Worm (Caenorhabditis elegans) whole organism, young adult: ENCODE results near the gene T25E4.1.
A peak's percentile ranks its signal among the peaks of the same experiment; 100 is the strongest.

Experiments
- B0336.3 ChIP-seq: fragments of 200-800 bp; sonication (Bioruptor generic); IDR thresholded peaks from 2 replicates; pipeline ENCODE4 v1.3.6; 2022; ENCODE audit warnings: missing genetic modification characterization, missing compliant biosample characterization
- F22D6.2 ChIP-seq: sonication (generic microtip); optimal IDR thresholded peaks from 2 replicates; lab custom pipeline; 2016; ENCODE audit warnings: mild to moderate bottlenecking, missing genetic modification characterization, missing compliant biosample characterization
- F23B12.7 ChIP-seq: sonication (generic microtip); optimal IDR thresholded peaks from 2 replicates; lab custom pipeline; 2017; ENCODE audit warnings: missing genetic modification characterization, mild to moderate bottlenecking, missing compliant biosample characterization, antibody characterized with exemption, moderate library complexity; ENCODE audit not compliant: insufficient read depth
- F49E8.2 ChIP-seq: sonication (generic microtip); optimal IDR thresholded peaks from 3 replicates; lab custom pipeline; 2017; ENCODE audit warnings: missing genetic modification characterization, mild to moderate bottlenecking, missing compliant biosample characterization, antibody characterized with exemption, moderate library complexity; ENCODE audit not compliant: insufficient read depth
- K12H6.12 ChIP-seq: fragments of 200-800 bp; sonication (Bioruptor generic); optimal IDR thresholded peaks from 2 replicates; lab custom pipeline; 2018; ENCODE audit warnings: mild to moderate bottlenecking, missing genetic modification characterization, missing compliant biosample characterization
- Y53G8AR.9 ChIP-seq: fragments of 200-800 bp; sonication (Bioruptor generic); conservative IDR thresholded peaks from 2 replicates; pipeline ENCODE4 v1.3.6; 2022; ENCODE audit warnings: missing genetic modification reagents, missing genetic modification characterization, missing compliant biosample characterization
- ZK185.1 ChIP-seq: sonication (generic microtip); optimal IDR thresholded peaks from 2 replicates; lab custom pipeline; 2016; ENCODE audit warnings: mild to moderate bottlenecking, missing genetic modification characterization, missing compliant biosample characterization; ENCODE audit not compliant: poor library complexity, severe bottlenecking
- ama-1 ChIP-seq, 3 experiments: fragments of 150-350 bp in 1 of 3; sonication (generic microtip) in 2 of 3; optimal IDR thresholded peaks; 2 replicates each; lab custom pipeline; 2014 to 2018; ENCODE audit warnings: missing biosample characterization in 2 of 3, missing genetic modification characterization in 2 of 3, missing genetic modification reagents in 2 of 3
- attf-3 ChIP-seq: fragments of 200-800 bp; sonication (Bioruptor generic); conservative IDR thresholded peaks from 2 replicates; pipeline ENCODE4 v1.3.6; 2022; ENCODE audit warnings: missing genetic modification reagents, missing genetic modification characterization, missing compliant biosample characterization
- attf-5 ChIP-seq: fragments of 200-800 bp; sonication (Bioruptor generic); optimal IDR thresholded peaks from 2 replicates; lab custom pipeline; 2018; ENCODE audit warnings: mild to moderate bottlenecking, missing genetic modification characterization, missing compliant biosample characterization
- attf-6 ChIP-seq: fragments of 200-800 bp; sonication (Bioruptor generic); IDR thresholded peaks from 2 replicates; pipeline ENCODE4 v1.3.6; 2022; ENCODE audit warnings: missing genetic modification reagents, missing genetic modification characterization, missing compliant biosample characterization
- cebp-1 ChIP-seq, 2 experiments: fragments of 200-800 bp in 1 of 2; sonication (Bioruptor generic) in 1 of 2; sonication (generic microtip) in 1 of 2; IDR thresholded peaks in 1 of 2; optimal IDR thresholded peaks in 1 of 2; 2 replicates each; pipeline versions ENCODE4 v1.3.6 to Lab custom; 2017 to 2022; ENCODE audit warnings: missing compliant biosample characterization in 2 of 2, missing genetic modification characterization in 2 of 2, mild to moderate bottlenecking in 1 of 2, missing genetic modification reagents in 1 of 2, moderate library complexity in 1 of 2
- ceh-27 ChIP-seq: fragments of 200-800 bp; sonication (Bioruptor generic); optimal IDR thresholded peaks from 2 replicates; lab custom pipeline; 2018; ENCODE audit warnings: mild to moderate bottlenecking, missing genetic modification characterization, moderate library complexity, missing compliant biosample characterization
- chd-7 ChIP-seq: sonication (generic microtip); optimal IDR thresholded peaks from 2 replicates; lab custom pipeline; 2016; ENCODE audit warnings: mild to moderate bottlenecking, missing genetic modification characterization, moderate library complexity, missing compliant biosample characterization
- dox-1 ChIP-seq: fragments of 200-800 bp; sonication (Bioruptor generic); IDR thresholded peaks from 2 replicates; pipeline ENCODE4 v1.3.6; 2022; ENCODE audit warnings: missing genetic modification reagents, missing genetic modification characterization, missing compliant biosample characterization
- dpff-1 ChIP-seq: sonication (generic microtip); optimal IDR thresholded peaks from 2 replicates; lab custom pipeline; 2017; ENCODE audit warnings: mild to moderate bottlenecking, missing genetic modification characterization, missing compliant biosample characterization
- egl-18 ChIP-seq: fragments of 200-800 bp; sonication (Bioruptor generic); IDR thresholded peaks from 2 replicates; pipeline ENCODE4 v1.3.6; 2022; ENCODE audit warnings: missing genetic modification reagents, missing genetic modification characterization, missing compliant biosample characterization
- egl-44 ChIP-seq: fragments of 200-800 bp; sonication (Bioruptor generic); IDR thresholded peaks from 2 replicates; pipeline ENCODE4 v1.3.6; 2022; ENCODE audit warnings: missing genetic modification reagents, missing genetic modification characterization, missing compliant biosample characterization
- ets-4 ChIP-seq: fragments of 200-800 bp; sonication (Bioruptor generic); optimal IDR thresholded peaks from 2 replicates; lab custom pipeline; 2018; ENCODE audit warnings: mild to moderate bottlenecking, missing genetic modification characterization, missing compliant biosample characterization
- hmg-1.2 ChIP-seq: fragments of 200-800 bp; sonication (Bioruptor generic); IDR thresholded peaks from 2 replicates; pipeline ENCODE4 v1.3.6; 2022; ENCODE audit warnings: missing genetic modification reagents, missing genetic modification characterization, missing compliant biosample characterization
- hmg-20 ChIP-seq: fragments of 200-800 bp; sonication (Bioruptor generic); IDR thresholded peaks from 2 replicates; pipeline ENCODE4 v1.3.6; 2022; ENCODE audit warnings: missing genetic modification reagents, missing genetic modification characterization, missing compliant biosample characterization
- hsf-1 ChIP-seq: fragments of 200-800 bp; sonication (Bioruptor generic); IDR thresholded peaks from 2 replicates; pipeline ENCODE4 v1.3.6; 2022; ENCODE audit warnings: missing genetic modification reagents, missing genetic modification characterization, missing compliant biosample characterization
- lin-26 ChIP-seq: fragments of 200-800 bp; sonication (Bioruptor generic); IDR thresholded peaks from 2 replicates; pipeline ENCODE4 v1.3.6; 2022; ENCODE audit warnings: missing genetic modification reagents, missing genetic modification characterization, missing compliant biosample characterization
- lin-35 ChIP-seq, 3 experiments: fragments of 150-350 bp in 2 of 3; sonication (generic microtip) in 1 of 3; optimal IDR thresholded peaks; 2 replicates each; lab custom pipeline; 2014 to 2018; ENCODE audit warnings: missing biosample characterization in 3 of 3, missing genetic modification characterization in 3 of 3, missing genetic modification reagents in 3 of 3
- lin-54 ChIP-seq: fragments of 200-800 bp; sonication (Bioruptor generic); optimal IDR thresholded peaks from 2 replicates; lab custom pipeline; 2018; ENCODE audit warnings: mild to moderate bottlenecking, missing genetic modification characterization, missing compliant biosample characterization
- lir-1 ChIP-seq: fragments of 200-800 bp; sonication (Bioruptor generic); conservative IDR thresholded peaks from 2 replicates; pipeline ENCODE4 v1.3.6; 2022; ENCODE audit warnings: missing genetic modification reagents, missing genetic modification characterization, missing compliant biosample characterization
- madf-6 ChIP-seq: fragments of 200-800 bp; sonication (Bioruptor generic); IDR thresholded peaks from 2 replicates; pipeline ENCODE4 v1.3.6; 2022; ENCODE audit warnings: missing genetic modification reagents, missing genetic modification characterization, missing compliant biosample characterization
- mcd-1 ChIP-seq: fragments of 200-800 bp; sonication (Bioruptor generic); IDR thresholded peaks from 2 replicates; pipeline ENCODE4 v1.3.6; 2022; ENCODE audit warnings: missing genetic modification reagents, missing genetic modification characterization, missing compliant biosample characterization
- nfya-1 ChIP-seq: sonication (generic microtip); optimal IDR thresholded peaks from 2 replicates; lab custom pipeline; 2017; ENCODE audit warnings: antibody characterized with exemption, missing compliant biosample characterization, missing genetic modification characterization, borderline replicate concordance; ENCODE audit not compliant: insufficient read depth
- nhr-120 ChIP-seq: fragments of 200-800 bp; sonication (Bioruptor generic); IDR thresholded peaks from 2 replicates; pipeline ENCODE4 v1.3.6; 2022; ENCODE audit warnings: missing genetic modification characterization, missing compliant biosample characterization
- nhr-80 ChIP-seq: sonication (generic microtip); optimal IDR thresholded peaks from 2 replicates; lab custom pipeline; 2016; ENCODE audit warnings: missing genetic modification characterization, missing compliant biosample characterization
- pbrm-1 ChIP-seq: fragments of 200-800 bp; sonication (Bioruptor generic); IDR thresholded peaks from 2 replicates; pipeline ENCODE4 v1.3.6; 2022; ENCODE audit warnings: missing genetic modification reagents, missing genetic modification characterization, missing compliant biosample characterization
- pha-4 ChIP-seq: fragments of 150-350 bp; sonication (generic microtip); optimal IDR thresholded peaks from 2 replicates; lab custom pipeline; 2014; ENCODE audit warnings: missing biosample characterization, missing genetic modification reagents, missing genetic modification characterization
- rcor-1 ChIP-seq: fragments of 200-800 bp; sonication (Bioruptor generic); IDR thresholded peaks from 2 replicates; pipeline ENCODE4 v1.3.6; 2022; ENCODE audit warnings: missing genetic modification reagents, missing genetic modification characterization, missing compliant biosample characterization
- rpc-1 ChIP-seq, 2 experiments: fragments of 150-350 bp in 1 of 2; sonication (generic microtip) in 1 of 2; optimal IDR thresholded peaks; 2 replicates each; lab custom pipeline; 2014 to 2018; ENCODE audit warnings: missing biosample characterization in 1 of 2, missing genetic modification characterization in 1 of 2, missing genetic modification reagents in 1 of 2, missing genotype in 1 of 2
- snpc-1.1 ChIP-seq: sonication (generic microtip); optimal IDR thresholded peaks from 2 replicates; lab custom pipeline; 2017; ENCODE audit warnings: missing genetic modification characterization, mild to moderate bottlenecking, missing compliant biosample characterization, antibody characterized with exemption, moderate library complexity, missing genotype, missing genetic modification reagents; ENCODE audit not compliant: insufficient read depth
- snpc-1.3 ChIP-seq: sonication (generic microtip); optimal IDR thresholded peaks from 2 replicates; lab custom pipeline; 2017; ENCODE audit warnings: missing genetic modification characterization, mild to moderate bottlenecking, missing compliant biosample characterization, antibody characterized with exemption, moderate library complexity, missing genotype, missing genetic modification reagents; ENCODE audit not compliant: insufficient read depth
- snpc-4 ChIP-seq, 5 experiments: fragments of 150-350 bp in 1 of 5; sonication (generic microtip) in 4 of 5; optimal IDR thresholded peaks; 2 replicates each; lab custom pipeline; 2014 to 2018; ENCODE audit warnings: missing genetic modification characterization in 5 of 5, missing biosample characterization in 3 of 5, antibody characterized with exemption in 2 of 5, mild to moderate bottlenecking in 2 of 5, missing compliant biosample characterization in 2 of 5, missing genotype in 2 of 5, moderate library complexity in 2 of 5, missing genetic modification reagents in 1 of 5
- unc-62 ChIP-seq: fragments of 150-350 bp; optimal IDR thresholded peaks from 2 replicates; lab custom pipeline; 2014; ENCODE audit warnings: missing biosample characterization, missing genetic modification reagents, missing genetic modification characterization
- ztf-22 ChIP-seq: fragments of 200-800 bp; sonication (Bioruptor generic); optimal IDR thresholded peaks from 2 replicates; lab custom pipeline; 2018; ENCODE audit warnings: mild to moderate bottlenecking, missing genetic modification characterization, moderate library complexity, missing compliant biosample characterization
- ztf-3 ChIP-seq: fragments of 200-800 bp; sonication (Bioruptor generic); optimal IDR thresholded peaks from 2 replicates; lab custom pipeline; 2018; ENCODE audit warnings: mild to moderate bottlenecking, missing genetic modification characterization, missing compliant biosample characterization

T25E4.1 gene

ce11 chrII:5543476-5544144 lies 34.5 kb upstream of the T25E4.1 start (continued):
- peak; percentile 97 for TF ChIP-seq dpff-1 (tag; lab: Kevin White, UChicago)

- TF ChIP-seq pha-4 (tag; lab: Kevin White, UChicago) (peak; percentile 92), Y53G8AR.9 (GFP tag; lab: Robert Waterston, UW) (peak; percentile 37), cebp-1 (GFP tag; IDR thresholded peaks at IDR 0.05; lab: Robert Waterston, UW) (peak; percentile 64), cebp-1 (tag; optimal IDR thresholded peaks at IDR 0.05; lab: Kevin White, UChicago) (peak; percentile 60), snpc-4 (GFP tag; optimal IDR thresholded peaks at IDR 0.05; lab: Kevin White, UChicago) (peak; percentile 93), snpc-4 (tag; optimal IDR thresholded peaks at IDR 0.05; lab: Kevin White, UChicago) (peak; percentile 98 to 99 (median 98)), F22D6.2 (peak; percentile 32), hmg-20 (0 out of 2 replicates have a peak, but pooled peaks have one; percentile 27), nhr-80 (tag; lab: Kevin White, UChicago) (peak; percentile 11), rcor-1 (peak; percentile 31; the same call in 1 of the 2 replicates), ets-4 (GFP tag; lab: Kevin White, UChicago) (peak; percentile 33), attf-5 (GFP tag; lab: Kevin White, UChicago) (peak; percentile 34), snpc-1.1 (tag; lab: Kevin White, UChicago) (peak; percentile 82), K12H6.12 (tag; lab: Kevin White, UChicago) (no peak), ztf-3 (GFP tag; lab: Kevin White, UChicago) (no peak), ceh-27 (GFP tag; lab: Kevin White, UChicago) (peak; percentile 50), dox-1 (GFP tag; lab: Robert Waterston, UW) (peak; percentile 14; the same call in 1 of the 2 replicates), F49E8.2 (tag; lab: Kevin White, UChicago) (no peak), hsf-1 (peak; percentile 11; the same call in 1 of the 2 replicates), egl-18 (GFP tag; lab: Robert Waterston, UW) (0 out of 2 replicates have a peak, but pooled peaks have one; percentile 9), attf-6 (GFP tag; lab: Robert Waterston, UW) (peak; percentile 98), lir-1 (GFP tag; lab: Robert Waterston, UW) (no peak), nhr-120 (no peak), egl-44 (peak; percentile 62; the same call in 1 of the 2 replicates), attf-3 (peak; percentile 49), lin-26 (GFP tag; lab: Robert Waterston, UW) (no peak), ztf-22 (GFP tag; lab: Kevin White, UChicago) (peak; percentile 50), snpc-1.3 (tag; lab: Kevin White, UChicago) (no peak), lin-54 (peak; percentile 25), ZK185.1 (tag; lab: Kevin White, UChicago) (peak; percentile 18), chd-7 (tag; lab: Kevin White, UChicago) (no peak), mcd-1 (GFP tag; lab: Robert Waterston, UW) (peak; percentile 61), B0336.3 (GFP tag; lab: Robert Waterston, UW) (peak; percentile 54; the same call in 1 of the 2 replicates), madf-6 (GFP tag; lab: Robert Waterston, UW) (peak; percentile 30; the same call in 1 of the 2 replicates), rpc-1 (optimal IDR thresholded peaks at IDR 0.05; lab: Kevin White, UChicago) (no peak), rpc-1 (tag; optimal IDR thresholded peaks at IDR 0.05; lab: Kevin White, UChicago) (no peak), F23B12.7 (peak; percentile 25), nfya-1 (tag; lab: Kevin White, UChicago) (no peak), lin-35 (GFP tag; optimal IDR thresholded peaks at IDR 0.05; lab: Kevin White, UChicago) (no peak), ama-1 (optimal IDR thresholded peaks at IDR 0.05; lab: Kevin White, UChicago) (peak; percentile 98), ama-1 (GFP tag; optimal IDR thresholded peaks at IDR 0.05; lab: Kevin White, UChicago) (no peak), pbrm-1 (GFP tag; lab: Robert Waterston, UW) (peak; percentile 93), hmg-1.2 (GFP tag; lab: Robert Waterston, UW) (peak; percentile 53), unc-62 (GFP tag; lab: Kevin White, UChicago) (no peak)
Measured at ce11 chrII:5544145-5544515, 34.0 kb upstream of the T25E4.1 start.
